Worm (Caenorhabditis elegans) whole organism, L2 larva: ENCODE results near the gene cwp-1.

Experiments used
- lin-39 ChIP-seq: fragments of 150-350 bp; optimal IDR thresholded peaks from 2 replicates; lab custom pipeline; 2014; ENCODE audit warnings: missing biosample characterization, missing genetic modification reagents, missing genetic modification characterization
- lsy-2 ChIP-seq, 2 experiments: fragments of 150-350 bp in 1 of 2; sonication (generic microtip) in 1 of 2; optimal IDR thresholded peaks; 2 replicates each; lab custom pipeline; 2014 to 2017; ENCODE audit warnings: missing biosample characterization in 2 of 2, missing genetic modification characterization in 2 of 2
- mdl-1 ChIP-seq, 2 experiments: fragments of 150-350 bp in 1 of 2; sonication (generic microtip) in 1 of 2; optimal IDR thresholded peaks; 2 replicates each; lab custom pipeline; 2017; ENCODE audit warnings: missing biosample characterization in 2 of 2, missing genetic modification characterization in 2 of 2
- nhr-237 ChIP-seq: fragments of 150-350 bp; optimal IDR thresholded peaks from 2 replicates; lab custom pipeline; 2014; ENCODE audit warnings: missing biosample characterization, missing genetic modification characterization

ce11 chrV:4841179-4841578 lies at the start of gene cwp-1:
- TF ChIP-seq lsy-2 (tag; optimal IDR thresholded peaks at IDR 0.05; lab: Kevin White, UChicago) (no peak), nhr-237 (tag; lab: Kevin White, UChicago) (no peak), mdl-1 (tag; optimal IDR thresholded peaks at IDR 0.05; lab: Kevin White, UChicago) (no peak), lin-39 (no peak)
